Fruit fly (Drosophila melanogaster) whole organism, embryonic: ENCODE results near the gene Duba.
A peak's percentile ranks its signal among the peaks of the same experiment; 100 is the strongest.

Experiments
- Adf1 ChIP-seq: fragments of 200-800 bp; sonication (Bioruptor generic); IDR thresholded peaks from 2 replicates; pipeline ENCODE4 v1.3.6; 2022; ENCODE audit warnings: missing biosample characterization, missing genetic modification characterization
- CG10431 ChIP-seq: fragments of 200-800 bp; sonication (Bioruptor generic); optimal IDR thresholded peaks from 3 replicates; lab custom pipeline; 2018; ENCODE audit warnings: missing biosample characterization, mild to moderate bottlenecking, missing genetic modification characterization
- CG12219 ChIP-seq: fragments of 200-800 bp; sonication (Bioruptor generic); optimal IDR thresholded peaks from 3 replicates; lab custom pipeline; 2018; ENCODE audit warnings: missing biosample characterization, mild to moderate bottlenecking, missing genetic modification characterization
- CG1233 ChIP-seq: fragments of 200-800 bp; sonication (Bioruptor generic); optimal IDR thresholded peaks from 4 replicates; lab custom pipeline; 2018; ENCODE audit warnings: missing biosample characterization, mild to moderate bottlenecking, missing genetic modification characterization
- CG15073 ChIP-seq: fragments of 200-800 bp; sonication (Bioruptor generic); optimal IDR thresholded peaks from 2 replicates; lab custom pipeline; 2016; ENCODE audit warnings: missing biosample characterization, missing genetic modification characterization
- CG15514 ChIP-seq: fragments of 200-800 bp; sonication (Bioruptor generic); optimal IDR thresholded peaks from 3 replicates; lab custom pipeline; 2017; ENCODE audit warnings: missing biosample characterization, missing genetic modification characterization, mild to moderate bottlenecking, moderate library complexity, missing genetic modification reagents
- CG1602 ChIP-seq: fragments of 200-800 bp; sonication (Bioruptor generic); optimal IDR thresholded peaks from 3 replicates; lab custom pipeline; 2016; ENCODE audit warnings: missing biosample characterization, missing genetic modification characterization
- CG16815 ChIP-seq: fragments of 200-800 bp; sonication (Bioruptor generic); optimal IDR thresholded peaks from 3 replicates; lab custom pipeline; 2017; ENCODE audit warnings: missing biosample characterization, mild to moderate bottlenecking, missing genetic modification characterization
- CG17385 ChIP-seq: fragments of 200-800 bp; sonication (Bioruptor generic); optimal IDR thresholded peaks from 3 replicates; lab custom pipeline; 2018; ENCODE audit warnings: missing biosample characterization, mild to moderate bottlenecking, missing genetic modification characterization
- CG17912 ChIP-seq: fragments of 200-800 bp; sonication (Bioruptor generic); optimal IDR thresholded peaks from 2 replicates; lab custom pipeline; 2018; ENCODE audit warnings: missing biosample characterization, mild to moderate bottlenecking, missing genetic modification characterization
- CG2199 ChIP-seq: fragments of 200-800 bp; sonication (Bioruptor generic); IDR thresholded peaks from 3 replicates; pipeline ENCODE4 v1.3.6; 2022; ENCODE audit warnings: missing biosample characterization, missing genetic modification characterization
- CG2889 ChIP-seq: fragments of 200-800 bp; sonication (Bioruptor generic); IDR thresholded peaks from 3 replicates; pipeline ENCODE4 v1.3.6; 2022; ENCODE audit warnings: missing biosample characterization, missing genetic modification characterization
- CG31441 ChIP-seq: fragments of 200-800 bp; sonication (Bioruptor generic); IDR thresholded peaks from 2 replicates; pipeline ENCODE4 v1.3.6; 2022; ENCODE audit warnings: missing biosample characterization, missing genetic modification characterization
- CG34422 ChIP-seq: fragments of 200-800 bp; sonication (Bioruptor generic); IDR thresholded peaks from 3 replicates; pipeline ENCODE4 v1.3.6; 2022; ENCODE audit warnings: missing biosample characterization, missing genetic modification characterization
- CG3838 ChIP-seq: fragments of 200-800 bp; sonication (Bioruptor generic); optimal IDR thresholded peaks from 3 replicates; lab custom pipeline; 2016; ENCODE audit warnings: missing biosample characterization, missing genetic modification characterization
- CG4282 ChIP-seq: fragments of 200-800 bp; sonication (Bioruptor generic); optimal IDR thresholded peaks from 2 replicates; lab custom pipeline; 2016; ENCODE audit warnings: missing biosample characterization, missing genetic modification characterization
- CG6654 ChIP-seq: fragments of 200-800 bp; sonication (Bioruptor generic); optimal IDR thresholded peaks from 2 replicates; lab custom pipeline; 2017; ENCODE audit warnings: missing biosample characterization, mild to moderate bottlenecking, missing genetic modification characterization
- CG6791 ChIP-seq: fragments of 200-800 bp; sonication (Bioruptor generic); IDR thresholded peaks from 3 replicates; pipeline ENCODE4 v1.3.6; 2022; ENCODE audit warnings: missing biosample characterization, missing genetic modification characterization; ENCODE audit not compliant: partially characterized antibody
- CG7372 ChIP-seq: fragments of 200-800 bp; sonication (Bioruptor generic); IDR thresholded peaks from 2 replicates; pipeline ENCODE4 v1.3.6; 2022; ENCODE audit warnings: missing biosample characterization, missing genetic modification characterization
- CG8388 ChIP-seq: fragments of 200-800 bp; sonication (Bioruptor generic); optimal IDR thresholded peaks from 2 replicates; lab custom pipeline; 2019; ENCODE audit warnings: missing biosample characterization, mild to moderate bottlenecking, missing genetic modification characterization, moderate library complexity
- Dip3 ChIP-seq: fragments of 200-800 bp; sonication (Bioruptor generic); optimal IDR thresholded peaks from 3 replicates; lab custom pipeline; 2016; ENCODE audit warnings: missing biosample characterization, missing genetic modification characterization
- GATAe ChIP-seq: fragments of 200-800 bp; sonication (Bioruptor generic); conservative IDR thresholded peaks from 2 replicates; pipeline ENCODE4 v1.3.6; 2022; ENCODE audit warnings: missing biosample characterization, missing genetic modification characterization
- HLH3B ChIP-seq: fragments of 200-800 bp; sonication (Bioruptor generic); IDR thresholded peaks from 2 replicates; pipeline ENCODE4 v1.3.6; 2022; ENCODE audit warnings: missing biosample characterization, missing genetic modification characterization
- Hr39 ChIP-seq: fragments of >200 bp; optimal IDR thresholded peaks from 2 replicates; lab custom pipeline; 2017
- MESR4 ChIP-seq: fragments of 200-800 bp; sonication (Bioruptor generic); optimal IDR thresholded peaks from 2 replicates; lab custom pipeline; 2018; ENCODE audit warnings: missing biosample characterization, mild to moderate bottlenecking, missing genetic modification characterization, moderate library complexity
- Max ChIP-seq: fragments of 200-800 bp; sonication (Bioruptor generic); optimal IDR thresholded peaks from 2 replicates; lab custom pipeline; 2016; ENCODE audit warnings: missing biosample characterization, mild to moderate bottlenecking, missing genetic modification characterization
- Optix ChIP-seq: fragments of 200-800 bp; sonication (Bioruptor generic); IDR thresholded peaks from 3 replicates; pipeline ENCODE4 v1.3.6; 2022; ENCODE audit warnings: missing biosample characterization, missing genetic modification characterization
- Spps ChIP-seq: fragments of 200-800 bp; sonication (Bioruptor generic); optimal IDR thresholded peaks from 2 replicates; lab custom pipeline; 2018; ENCODE audit warnings: missing biosample characterization, mild to moderate bottlenecking, missing genetic modification characterization
- Trl ChIP-seq, 3 experiments: fragments of >200 bp in 2 of 3; fragments of 200-800 bp in 1 of 3; sonication (Bioruptor generic) in 1 of 3; optimal IDR thresholded peaks; 2 replicates in 1 of 3; 3 replicates in 2 of 3; lab custom pipeline; 2016 to 2017; ENCODE audit warnings: missing biosample characterization in 1 of 3, missing genetic modification characterization in 1 of 3
- Xbp1 ChIP-seq: fragments of 200-800 bp; sonication (Bioruptor generic); optimal IDR thresholded peaks from 3 replicates; lab custom pipeline; 2016; ENCODE audit warnings: missing biosample characterization, mild to moderate bottlenecking, missing genetic modification characterization
- crp ChIP-seq, 2 experiments: fragments of 200-800 bp; sonication (Bioruptor generic); optimal IDR thresholded peaks; 2 replicates in 1 of 2; 3 replicates in 1 of 2; lab custom pipeline; 2017; ENCODE audit warnings: missing biosample characterization in 2 of 2, missing genetic modification characterization in 2 of 2, mild to moderate bottlenecking in 1 of 2, moderate library complexity in 1 of 2
- cwo ChIP-seq: fragments of 200-800 bp; sonication (Bioruptor generic); optimal IDR thresholded peaks from 3 replicates; lab custom pipeline; 2017; ENCODE audit warnings: missing biosample characterization, missing genetic modification characterization, mild to moderate bottlenecking, moderate library complexity, missing genetic modification reagents
- dysf ChIP-seq: fragments of 200-800 bp; sonication (Bioruptor generic); IDR thresholded peaks from 3 replicates; pipeline ENCODE4 v1.3.6; 2022; ENCODE audit warnings: missing biosample characterization, missing genetic modification characterization
- eyg ChIP-seq: fragments of 200-800 bp; sonication (Bioruptor generic); optimal IDR thresholded peaks from 3 replicates; lab custom pipeline; 2016; ENCODE audit warnings: missing biosample characterization, missing genetic modification characterization
- gcm ChIP-seq: fragments of 200-800 bp; sonication (Bioruptor generic); optimal IDR thresholded peaks from 2 replicates; lab custom pipeline; 2019; ENCODE audit warnings: missing biosample characterization, mild to moderate bottlenecking, missing genetic modification characterization, moderate library complexity
- gcm2 ChIP-seq: fragments of 200-800 bp; sonication (Bioruptor generic); optimal IDR thresholded peaks from 2 replicates; lab custom pipeline; 2016; ENCODE audit warnings: missing biosample characterization, missing genetic modification characterization
- gem ChIP-seq: fragments of 200-800 bp; sonication (Bioruptor generic); optimal IDR thresholded peaks from 2 replicates; lab custom pipeline; 2019; ENCODE audit warnings: missing biosample characterization, mild to moderate bottlenecking, missing genetic modification characterization, moderate library complexity
- gsb ChIP-seq: fragments of 200-800 bp; sonication (Bioruptor generic); IDR thresholded peaks from 2 replicates; pipeline ENCODE4 v1.3.6; 2022; ENCODE audit warnings: missing biosample characterization, missing genetic modification characterization
- hb ChIP-seq: fragments of 200-800 bp; sonication (Bioruptor generic); IDR thresholded peaks from 3 replicates; pipeline ENCODE4 v1.3.6; 2022; ENCODE audit warnings: missing biosample characterization, missing genetic modification characterization; ENCODE audit not compliant: partially characterized antibody
- inv ChIP-seq: fragments of 200-800 bp; sonication (Bioruptor generic); IDR thresholded peaks from 2 replicates; pipeline ENCODE4 v1.3.6; 2022; ENCODE audit warnings: missing biosample characterization, missing genetic modification characterization; ENCODE audit not compliant: partially characterized antibody
- jing ChIP-seq: fragments of 200-800 bp; sonication (Bioruptor generic); optimal IDR thresholded peaks from 2 replicates; lab custom pipeline; 2018; ENCODE audit warnings: missing biosample characterization, mild to moderate bottlenecking, missing genetic modification characterization
- jumu ChIP-seq: fragments of 200-800 bp; sonication (Bioruptor generic); optimal IDR thresholded peaks from 3 replicates; lab custom pipeline; 2016; ENCODE audit warnings: missing biosample characterization, missing genetic modification characterization
- maf-S ChIP-seq: fragments of 200-800 bp; sonication (Bioruptor generic); optimal IDR thresholded peaks from 2 replicates; lab custom pipeline; 2016; ENCODE audit warnings: missing biosample characterization, missing genetic modification characterization
- pb ChIP-seq: fragments of 200-800 bp; sonication (Bioruptor generic); optimal IDR thresholded peaks from 3 replicates; lab custom pipeline; 2016; ENCODE audit warnings: missing biosample characterization, missing genetic modification characterization
- pnt ChIP-seq: fragments of 200-800 bp; sonication (Bioruptor generic); optimal IDR thresholded peaks from 3 replicates; lab custom pipeline; 2016; ENCODE audit warnings: missing biosample characterization, missing genetic modification characterization
- sens ChIP-seq: fragments of 200-800 bp; sonication (Bioruptor generic); peaks from one replicate; lab custom pipeline; 2016; ENCODE audit warnings: missing biosample characterization, missing genetic modification characterization
- tin ChIP-seq: fragments of 200-800 bp; sonication (Bioruptor generic); optimal IDR thresholded peaks from 3 replicates; lab custom pipeline; 2016; ENCODE audit warnings: missing biosample characterization, missing genetic modification characterization
- trem ChIP-seq: fragments of 200-800 bp; optimal IDR thresholded peaks from 3 replicates; lab custom pipeline; 2019; ENCODE audit warnings: missing biosample characterization, mild to moderate bottlenecking, missing genetic modification characterization, moderate library complexity
- wdn ChIP-seq: fragments of 200-800 bp; sonication (Bioruptor generic); IDR thresholded peaks from 2 replicates; pipeline ENCODE4 v1.3.6; 2022; ENCODE audit warnings: missing biosample characterization, missing genetic modification characterization
- wor ChIP-seq: fragments of 200-800 bp; sonication (Bioruptor generic); IDR thresholded peaks from 2 replicates; pipeline ENCODE4 v1.3.6; 2022; ENCODE audit warnings: missing biosample characterization, missing genetic modification characterization

The Duba gene

dm6 chr3L:11648410-11648809 lies 39.1 kb upstream of the Duba start, which contains the start of the genes RIOK1 and Polr3H (continued):
- TF ChIP-seq Dip3 (peak; percentile 79), GATAe (GFP tag; lab: Robert Waterston, UW) (no peak), crp (GFP tag; optimal IDR thresholded peaks at IDR 0.05; lab: Kevin White, UChicago) (peak; percentile 64 to 90), wdn (GFP tag; lab: Robert Waterston, UW) (0 out of 2 replicates have a peak, but pooled peaks have one; percentile 5), maf-S (GFP tag; lab: Kevin White, UChicago) (peak; percentile 49), Spps (tag; lab: Kevin White, UChicago) (peak; percentile 27), inv (GFP tag; lab: Robert Waterston, UW) (no peak), gcm2 (GFP tag; lab: Kevin White, UChicago) (peak; percentile 62), tin (peak; percentile 72), CG2199 (GFP tag; lab: Robert Waterston, UW) (0 out of 3 replicates have a peak, but pooled peaks have one; percentile 20), jumu (GFP tag; lab: Kevin White, UChicago) (peak; percentile 38), sens (GFP tag; lab: Kevin White, UChicago) (peak; percentile 97), CG31441 (GFP tag; lab: Robert Waterston, UW) (no peak), CG6791 (GFP tag; lab: Robert Waterston, UW) (no peak), jing (GFP tag; lab: Kevin White, UChicago) (peak; percentile 6), CG2889 (GFP tag; lab: Robert Waterston, UW) (peak; percentile 57; the same call in 1 of the 3 replicates), CG1602 (GFP tag; lab: Kevin White, UChicago) (peak; percentile 62), Trl (optimal IDR thresholded peaks at IDR 0.05; lab: Kevin White, UChicago) (no peak), Trl (GFP tag; optimal IDR thresholded peaks at IDR 0.05; lab: Kevin White, UChicago) (peak; percentile 59), CG7372 (GFP tag; lab: Robert Waterston, UW) (peak; percentile 54; the same call in 1 of the 2 replicates), HLH3B (GFP tag; lab: Robert Waterston, UW) (peak; percentile 49; the same call in 1 of the 2 replicates), Xbp1 (peak; percentile 79), CG3838 (GFP tag; lab: Kevin White, UChicago) (peak; percentile 34), eyg (GFP tag; lab: Kevin White, UChicago) (peak; percentile 18), cwo (GFP tag; lab: Kevin White, UChicago) (peak; percentile 82), trem (tag; lab: Kevin White, UChicago) (peak; percentile 70), CG12219 (GFP tag; lab: Kevin White, UChicago) (no peak), MESR4 (GFP tag; lab: Kevin White, UChicago) (peak; percentile 15), CG17912 (GFP tag; lab: Kevin White, UChicago) (no peak), CG34422 (peak; percentile 76; the same call in 2 of the 3 replicates), dysf (GFP tag; lab: Robert Waterston, UW) (peak; percentile 66), CG4282 (peak; percentile 14), CG17385 (GFP tag; lab: Kevin White, UChicago) (peak; percentile 42), CG8388 (GFP tag; lab: Kevin White, UChicago) (peak; percentile 48), gsb (no peak), CG15073 (no peak)

- no peak for TF ChIP-seq CG16815 (GFP tag; lab: Kevin White, UChicago)
- no peak for TF ChIP-seq gcm (GFP tag; lab: Kevin White, UChicago)
- TF ChIP-seq cwo (GFP tag; lab: Kevin White, UChicago): no peak
- TF ChIP-seq CG1233: no peak
- no peak for TF ChIP-seq gem (tag; lab: Kevin White, UChicago)
- no peak for TF ChIP-seq Adf1 (GFP tag; lab: Robert Waterston, UW)
- TF ChIP-seq CG15514 (GFP tag; lab: Kevin White, UChicago): no peak
- no peak for TF ChIP-seq pb (GFP tag; lab: Kevin White, UChicago)
- no peak for TF ChIP-seq wor (GFP tag; lab: Robert Waterston, UW)
- no peak for TF ChIP-seq CG15073
- TF ChIP-seq Hr39: no peak
- TF ChIP-seq CG10431 (GFP tag; lab: Kevin White, UChicago): no peak
- no peak for TF ChIP-seq pnt (GFP tag; lab: Kevin White, UChicago)
- no peak for TF ChIP-seq Optix (GFP tag; lab: Robert Waterston, UW)
- no peak for TF ChIP-seq Max (GFP tag; lab: Kevin White, UChicago)
- TF ChIP-seq hb: no peak
- TF ChIP-seq maf-S (GFP tag; lab: Kevin White, UChicago): no peak
- no peak for TF ChIP-seq CG6654
Observed at dm6 chr3L:11645933-11646332, 36.7 kb upstream of the Duba start, which contains the start of gene CG6071. TSS of gene CG6071 (minus strand) at chr3L:11646033.
